Worm (Caenorhabditis elegans): ENCODE data around the gene glt-4.

- TF ChIP-seq ama-1 (optimal IDR thresholded peaks at IDR 0.05) = no peak
- TF ChIP-seq pes-1 (GFP tag; IDR thresholded peaks at IDR 0.05) = no peak
- no peak for TF ChIP-seq ets-7 (tag; optimal IDR thresholded peaks at IDR 0.05)
- no peak for TF ChIP-seq hmg-4 (GFP tag; optimal IDR thresholded peaks at IDR 0.05)
- no peak for TF ChIP-seq tbx-11 (GFP tag; IDR thresholded peaks at IDR 0.05)
- no peak for TF ChIP-seq flt-1 (GFP tag; IDR thresholded peaks at IDR 0.05)
Observed at ce11 chrX:6373348-6373747, 29.9 kb upstream of the glt-4 start, which contains the start of gene C03B1.17.
